Fruit fly (Drosophila melanogaster): ENCODE data around the gene dpr8.

Gene dpr8

DNA sequence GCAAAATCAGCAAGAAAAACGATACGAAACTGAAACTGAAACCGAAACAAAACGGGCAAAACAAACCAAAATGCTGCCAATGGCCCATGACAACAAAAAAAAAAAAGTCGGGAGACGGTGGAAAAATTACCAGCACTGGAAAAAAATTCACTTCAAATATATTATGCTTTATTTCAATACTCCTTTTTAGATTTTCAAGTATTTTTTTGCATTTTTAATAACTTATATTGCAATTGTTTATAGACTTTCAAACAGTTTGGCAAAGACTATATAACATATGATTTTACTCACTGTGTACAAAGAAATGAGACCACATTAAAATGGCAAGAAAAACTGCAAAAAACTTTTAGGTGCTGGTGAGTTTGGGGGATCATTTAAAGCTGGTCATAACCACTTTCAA is 179.0 kb downstream of the dpr8 start:
- no peak for TF ChIP-seq noc (tag; optimal IDR thresholded peaks at IDR 0.05)

All from whole organism, larva.